Worm (Caenorhabditis elegans) whole organism, dauer: Measurements from ENCODE around the gene srw-71.

ENCODE experiments used
- unc-62 ChIP-seq: sonication (generic microtip); optimal IDR thresholded peaks from 2 replicates; lab custom pipeline; 2017; ENCODE audit warnings: missing biosample characterization, missing genetic modification reagents, missing genetic modification characterization

The srw-71 gene

ce11 chrV:7411695-7412094, 19.2 kb downstream of the srw-71 start, which contains the start of gene str-41:
Gene str-41, plus strand, starts transcription at chrV:7411995.
- no peak for TF ChIP-seq unc-62 (GFP tag; lab: Kevin White, UChicago)

- TF ChIP-seq unc-62 (GFP tag; lab: Kevin White, UChicago) = no peak
Observed at ce11 chrV:7409599-7409998, 21.3 kb downstream of the srw-71 start, which contains the start of gene R13D7.2. Gene R13D7.2, plus strand, starts transcription at chrV:7409899.

DNA sequence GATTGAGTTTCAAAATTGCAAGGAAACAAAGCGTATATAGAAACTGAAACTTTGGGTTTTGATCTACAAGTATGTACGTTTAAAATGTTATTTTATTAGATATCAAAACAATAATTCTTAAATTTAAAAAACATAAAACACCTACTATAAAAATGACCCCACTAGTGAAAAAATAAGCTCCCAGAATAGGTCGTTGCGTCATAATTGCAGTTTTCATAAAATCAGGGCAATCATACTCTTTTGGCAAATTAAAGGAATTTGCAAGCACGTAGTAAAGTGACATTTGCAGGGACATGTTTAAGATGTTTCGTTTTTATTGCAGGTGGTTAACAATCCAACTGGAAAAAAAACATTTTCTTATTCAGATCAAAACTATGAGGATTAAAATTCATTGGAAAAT, 22.4 kb downstream of the srw-71 start, which contains the start of gene srt-6:
TSS of gene srt-6 (minus strand) at position 295 of the 400 bp plus-strand sequence.
- no peak for TF ChIP-seq unc-62 (GFP tag; lab: Kevin White, UChicago)

- no peak for TF ChIP-seq unc-62 (GFP tag; lab: Kevin White, UChicago)
Observed at ce11 chrV:7403501-7403900, 27.4 kb downstream of the srw-71 start.

DNA sequence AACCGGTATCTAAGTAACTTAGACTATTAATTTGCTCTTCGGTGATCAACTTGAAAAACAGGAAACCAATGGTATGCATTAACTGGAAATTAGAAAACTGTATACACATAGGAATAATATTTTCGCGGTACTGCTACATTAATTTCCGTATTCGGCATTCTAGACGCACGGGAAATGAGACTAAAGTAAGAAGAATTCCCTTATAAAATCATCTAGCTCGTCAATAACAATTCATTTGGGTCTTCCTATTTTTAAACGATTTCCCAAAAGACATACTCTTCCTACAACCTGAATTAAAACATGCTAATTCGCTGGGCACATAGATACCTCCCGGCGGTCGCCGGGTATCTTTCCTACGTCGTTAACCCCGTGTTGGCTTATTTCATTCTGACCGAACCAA, 28.6 kb downstream of the srw-71 start, which contains the start of gene srj-13:
TSS of gene srj-13 (plus strand) at position 301 of the 400 bp plus-strand sequence.
- no peak for TF ChIP-seq unc-62 (GFP tag; lab: Kevin White, UChicago)

- no peak for TF ChIP-seq unc-62 (GFP tag; lab: Kevin White, UChicago)
Observed at ce11 chrV:7400588-7400987, 30.3 kb downstream of the srw-71 start, which contains the start of gene srx-60. Gene srx-60, plus strand, starts transcription at chrV:7400888.

DNA sequence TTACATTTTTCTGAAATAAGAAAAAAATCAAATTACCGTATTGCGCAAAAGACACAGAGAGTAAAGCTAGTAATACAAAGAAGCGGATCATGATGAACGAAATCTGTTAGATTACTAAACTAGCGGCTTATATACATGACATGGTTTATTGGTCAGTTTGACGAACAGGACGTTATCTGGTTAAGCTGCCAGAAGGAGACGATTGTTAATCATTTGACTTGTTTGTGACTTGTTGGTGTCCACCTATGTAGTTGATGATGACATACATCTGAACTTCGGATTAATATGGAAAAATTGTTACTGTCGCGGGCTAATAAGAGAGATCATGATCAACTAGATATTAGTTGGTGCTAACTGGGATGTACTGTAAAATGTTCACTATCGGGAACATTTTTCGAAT, 30.8 kb downstream of the srw-71 start, which contains the start of gene cnc-9:
TSS of gene cnc-9 (minus strand) at position 101 of the 400 bp plus-strand sequence.
- TF ChIP-seq unc-62 (GFP tag; lab: Kevin White, UChicago) = no peak

DNA sequence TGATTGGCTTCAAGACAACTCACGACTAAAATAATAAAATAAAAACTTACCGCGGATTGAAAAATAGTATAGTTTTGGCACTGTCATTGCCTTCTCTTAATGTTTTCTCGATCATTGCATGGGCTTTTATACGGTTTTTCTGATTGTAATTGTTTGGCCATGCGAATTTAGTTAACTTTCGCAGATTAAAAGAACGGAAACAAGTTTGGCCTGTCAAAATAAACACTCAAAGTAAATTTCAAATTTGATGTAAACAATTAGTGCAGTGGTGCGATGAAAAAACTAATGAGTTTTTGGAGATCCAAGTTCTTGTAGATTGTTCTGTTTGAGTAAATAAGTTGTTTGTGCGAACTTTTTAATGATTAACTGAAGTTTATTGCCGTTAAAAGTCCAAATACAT, 31.7 kb downstream of the srw-71 start, which contains the start of gene gst-41:
TSS of gene gst-41 (minus strand) at position 101 of the 400 bp plus-strand sequence.
- no peak for TF ChIP-seq unc-62 (GFP tag; lab: Kevin White, UChicago)

DNA sequence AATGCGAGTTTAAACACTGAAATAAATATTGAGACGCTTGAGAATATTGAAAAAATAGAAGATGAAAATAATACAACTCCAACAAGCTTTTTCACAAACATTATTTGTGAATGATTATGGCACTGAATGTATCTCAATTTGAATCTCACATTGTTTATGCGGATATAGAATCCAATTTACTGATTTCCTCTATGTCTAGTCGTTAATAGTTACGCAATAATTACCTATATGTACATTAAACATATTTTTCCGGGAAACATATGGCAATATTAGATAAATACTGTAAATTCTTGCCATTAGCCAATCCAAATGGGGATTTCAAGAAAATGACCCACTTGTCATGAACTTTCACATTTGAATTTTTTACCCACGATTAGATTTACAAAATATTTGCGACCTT, 35.6 kb downstream of the srw-71 start, which contains the start of gene srx-9:
TSS of gene srx-9 (minus strand) at position 101 of the 400 bp plus-strand sequence.
- no peak for TF ChIP-seq unc-62 (GFP tag; lab: Kevin White, UChicago)

- no peak for TF ChIP-seq unc-62 (GFP tag; lab: Kevin White, UChicago)
Observed at ce11 chrV:7391933-7392332, 39.0 kb downstream of the srw-71 start, which contains the start of gene fbxa-105. Gene fbxa-105, minus strand, starts transcription at chrV:7392029.

ce11 chrV:7389771-7390170, 41.1 kb downstream of the srw-71 start, which contains the start of gene C02H6.1:
Gene C02H6.1, minus strand, starts transcription at chrV:7389871.
- no peak for TF ChIP-seq unc-62 (GFP tag; lab: Kevin White, UChicago)

ce11 chrV:7387755-7388154, 43.2 kb downstream of the srw-71 start, which contains the start of gene C02H6.3:
Gene C02H6.3, minus strand, starts transcription at chrV:7387855.
- TF ChIP-seq unc-62 (GFP tag; lab: Kevin White, UChicago) = no peak

DNA sequence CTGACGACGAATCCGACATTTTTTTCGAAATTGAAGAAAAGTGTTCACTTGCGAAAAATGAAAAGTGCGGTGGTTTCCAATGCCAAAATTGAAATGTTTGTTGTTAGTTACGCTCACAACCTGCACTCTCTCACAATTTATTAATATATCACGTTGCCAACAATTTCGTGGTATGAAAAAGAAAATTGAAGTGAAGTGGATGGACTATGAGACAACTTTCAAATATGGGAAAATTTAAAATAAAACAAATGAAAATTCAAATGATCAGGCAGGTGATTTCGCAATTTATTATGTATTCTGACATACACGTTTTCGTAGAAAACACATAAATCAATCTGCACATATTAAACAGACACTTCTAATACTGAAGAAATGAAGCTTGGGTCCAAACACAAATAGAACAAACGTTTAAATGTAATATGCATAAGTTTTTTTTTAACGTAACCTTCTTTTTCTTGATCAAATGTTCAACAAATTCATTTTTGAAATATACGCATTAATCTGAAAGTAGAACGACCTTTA, 44.8 kb downstream of the srw-71 start, which contains the start of gene srp-6:
TSS of gene srp-6 (minus strand) at position 51 of the 522 bp plus-strand sequence.
- TF ChIP-seq unc-62 (GFP tag; lab: Kevin White, UChicago) = no peak

ce11 chrV:7381008-7381407, 49.9 kb downstream of the srw-71 start, which contains the start of gene C03G6.17:
Gene C03G6.17, minus strand, starts transcription at chrV:7381108.
- no peak for TF ChIP-seq unc-62 (GFP tag; lab: Kevin White, UChicago)

ce11 chrV:7379384-7379783, 51.5 kb downstream of the srw-71 start, which contains the start of gene srsx-24:
Gene srsx-24, minus strand, starts transcription at chrV:7379484.
- no peak for TF ChIP-seq unc-62 (GFP tag; lab: Kevin White, UChicago)
